Fruit fly (Drosophila melanogaster) whole organism, embryonic: ENCODE results near the gene CG13893.

Source experiments
- CG11504 ChIP-seq: fragments of 200-800 bp; sonication (Bioruptor generic); optimal IDR thresholded peaks from 3 replicates; lab custom pipeline; 2019; ENCODE audit warnings: missing biosample characterization, mild to moderate bottlenecking, missing genetic modification characterization, moderate library complexity
- CG12391 ChIP-seq: fragments of 200-800 bp; sonication (Bioruptor generic); optimal IDR thresholded peaks from 3 replicates; lab custom pipeline; 2018; ENCODE audit warnings: missing biosample characterization, mild to moderate bottlenecking, missing genetic modification characterization, moderate library complexity
- CG16815 ChIP-seq: fragments of 200-800 bp; sonication (Bioruptor generic); optimal IDR thresholded peaks from 3 replicates; lab custom pipeline; 2017; ENCODE audit warnings: missing biosample characterization, mild to moderate bottlenecking, missing genetic modification characterization
- CG17612 ChIP-seq: fragments of 200-800 bp; sonication (Bioruptor generic); IDR thresholded peaks from 2 replicates; pipeline ENCODE4 v1.3.6; 2022; ENCODE audit warnings: missing biosample characterization, missing genetic modification characterization
- CG1832 ChIP-seq: fragments of 200-800 bp; sonication (Bioruptor generic); optimal IDR thresholded peaks from 2 replicates; lab custom pipeline; 2017; ENCODE audit warnings: missing biosample characterization, mild to moderate bottlenecking, missing genetic modification characterization, inconsistent platforms
- CG2129 ChIP-seq: fragments of 200-800 bp; sonication (Bioruptor generic); IDR thresholded peaks from 2 replicates; pipeline ENCODE4 v1.3.6; 2022; ENCODE audit warnings: missing biosample characterization, missing genetic modification characterization; ENCODE audit not compliant: partially characterized antibody
- CG30403 ChIP-seq: fragments of 200-800 bp; sonication (Bioruptor generic); optimal IDR thresholded peaks from 3 replicates; lab custom pipeline; 2016; ENCODE audit warnings: missing biosample characterization, missing genetic modification characterization
- CG3163 ChIP-seq: fragments of 200-800 bp; sonication (Bioruptor generic); optimal IDR thresholded peaks from 3 replicates; lab custom pipeline; 2016; ENCODE audit warnings: missing biosample characterization, missing genetic modification characterization
- CG7928 ChIP-seq: fragments of 200-800 bp; sonication (Bioruptor generic); optimal IDR thresholded peaks from 2 replicates; lab custom pipeline; 2017; ENCODE audit warnings: missing biosample characterization, mild to moderate bottlenecking, missing genetic modification characterization
- CG7987 ChIP-seq: fragments of 200-800 bp; sonication (Bioruptor generic); optimal IDR thresholded peaks from 2 replicates; lab custom pipeline; 2018; ENCODE audit warnings: missing biosample characterization, mild to moderate bottlenecking, missing genetic modification characterization, moderate library complexity
- CG8359 ChIP-seq: fragments of 200-800 bp; sonication (Bioruptor generic); optimal IDR thresholded peaks from 2 replicates; lab custom pipeline; 2017; ENCODE audit warnings: missing biosample characterization, mild to moderate bottlenecking, missing genetic modification characterization, borderline replicate concordance
- CG8944 ChIP-seq: fragments of 200-800 bp; sonication (Bioruptor generic); optimal IDR thresholded peaks from 3 replicates; lab custom pipeline; 2016; ENCODE audit warnings: missing biosample characterization, missing genetic modification characterization
- CG9437 ChIP-seq: fragments of 200-800 bp; sonication (Bioruptor generic); optimal IDR thresholded peaks from 2 replicates; lab custom pipeline; 2018; ENCODE audit warnings: missing biosample characterization, mild to moderate bottlenecking, missing genetic modification characterization
- D19B ChIP-seq: fragments of 200-800 bp; sonication (Bioruptor generic); optimal IDR thresholded peaks from 2 replicates; lab custom pipeline; 2017; ENCODE audit warnings: missing biosample characterization, mild to moderate bottlenecking, missing genetic modification characterization
- Dll ChIP-seq: fragments of 200-800 bp; sonication (Bioruptor generic); IDR thresholded peaks from 4 replicates; pipeline ENCODE4 v1.3.6; 2022; ENCODE audit warnings: missing biosample characterization, missing genetic modification characterization; ENCODE audit not compliant: partially characterized antibody
- Dp ChIP-seq: fragments of 200-800 bp; sonication (Bioruptor generic); optimal IDR thresholded peaks from 2 replicates; lab custom pipeline; 2018; ENCODE audit warnings: missing biosample characterization, mild to moderate bottlenecking, missing genetic modification characterization, moderate library complexity
- Fer2 ChIP-seq: fragments of 200-800 bp; sonication (Bioruptor generic); optimal IDR thresholded peaks from 2 replicates; lab custom pipeline; 2018; ENCODE audit warnings: missing biosample characterization, mild to moderate bottlenecking, missing genetic modification characterization, moderate library complexity
- H2.0 ChIP-seq: fragments of 200-800 bp; sonication (Bioruptor generic); IDR thresholded peaks from 2 replicates; pipeline ENCODE4 v1.3.6; 2022; ENCODE audit warnings: missing biosample characterization, missing genetic modification characterization
- HmgZ ChIP-seq: fragments of 200-800 bp; sonication (Bioruptor generic); optimal IDR thresholded peaks from 2 replicates; lab custom pipeline; 2018; ENCODE audit warnings: missing biosample characterization, mild to moderate bottlenecking, missing genetic modification characterization
- MBD-R2 ChIP-seq: fragments of 200-800 bp; sonication (Bioruptor generic); IDR thresholded peaks from 2 replicates; pipeline ENCODE4 v1.3.6; 2022; ENCODE audit warnings: missing biosample characterization, missing genetic modification characterization
- Pdp1 ChIP-seq, 2 experiments: fragments of 200-800 bp; sonication (Bioruptor generic); optimal IDR thresholded peaks; 3 replicates each; lab custom pipeline; 2016; ENCODE audit warnings: missing biosample characterization in 2 of 2, missing genetic modification characterization in 2 of 2, mild to moderate bottlenecking in 1 of 2, moderate library complexity in 1 of 2
- Rx ChIP-seq: fragments of 200-800 bp; sonication (Bioruptor generic); IDR thresholded peaks from 2 replicates; pipeline ENCODE4 v1.3.6; 2022; ENCODE audit warnings: missing biosample characterization, missing genetic modification characterization
- Scr ChIP-seq: fragments of 200-800 bp; sonication (Bioruptor generic); IDR thresholded peaks from 2 replicates; pipeline ENCODE4 v1.3.6; 2022; ENCODE audit warnings: missing biosample characterization, missing genetic modification characterization; ENCODE audit not compliant: partially characterized antibody
- Side ChIP-seq: fragments of 200-800 bp; sonication (Bioruptor generic); optimal IDR thresholded peaks from 2 replicates; lab custom pipeline; 2016; ENCODE audit warnings: missing biosample characterization, missing genetic modification characterization
- Six4 ChIP-seq: fragments of 200-800 bp; sonication (Bioruptor generic); optimal IDR thresholded peaks from 2 replicates; lab custom pipeline; 2016; ENCODE audit warnings: missing biosample characterization, missing genetic modification characterization
- Sox100B ChIP-seq: fragments of 200-800 bp; sonication (Bioruptor generic); optimal IDR thresholded peaks from 3 replicates; lab custom pipeline; 2018; ENCODE audit warnings: missing biosample characterization, mild to moderate bottlenecking, missing genetic modification characterization
- ash1 ChIP-seq: fragments of 200-800 bp; sonication (Bioruptor generic); optimal IDR thresholded peaks from 2 replicates; lab custom pipeline; 2018; ENCODE audit warnings: missing biosample characterization, mild to moderate bottlenecking, missing genetic modification characterization
- bcd ChIP-seq: fragments of 200-800 bp; sonication (Bioruptor generic); optimal IDR thresholded peaks from 2 replicates; lab custom pipeline; 2017; ENCODE audit warnings: missing biosample characterization, mild to moderate bottlenecking, missing genetic modification characterization
- cato ChIP-seq: fragments of 200-800 bp; sonication (Bioruptor generic); optimal IDR thresholded peaks from 2 replicates; lab custom pipeline; 2016; ENCODE audit warnings: missing biosample characterization, missing genetic modification characterization, borderline replicate concordance
- chinmo ChIP-seq: fragments of 200-800 bp; sonication (Bioruptor generic); IDR thresholded peaks from 4 replicates; pipeline ENCODE4 v1.3.6; 2022; ENCODE audit warnings: missing biosample characterization, missing genetic modification characterization; ENCODE audit not compliant: partially characterized antibody
- croc ChIP-seq: fragments of 200-800 bp; sonication (Bioruptor generic); conservative IDR thresholded peaks from 3 replicates; pipeline ENCODE4 v1.3.6; 2022; ENCODE audit warnings: missing biosample characterization, missing genetic modification characterization
- disco-r ChIP-seq: fragments of 200-800 bp; sonication (Bioruptor generic); optimal IDR thresholded peaks from 2 replicates; lab custom pipeline; 2016; ENCODE audit warnings: missing biosample characterization, missing genetic modification characterization
- ems ChIP-seq: fragments of 200-800 bp; sonication (Bioruptor generic); optimal IDR thresholded peaks from 3 replicates; lab custom pipeline; 2016; ENCODE audit warnings: missing biosample characterization, missing genetic modification characterization
- esg ChIP-seq: fragments of 200-800 bp; sonication (Bioruptor generic); conservative IDR thresholded peaks from 2 replicates; pipeline ENCODE4 v1.3.6; 2022; ENCODE audit warnings: missing biosample characterization, missing genetic modification characterization
- eyg ChIP-seq: fragments of 200-800 bp; sonication (Bioruptor generic); optimal IDR thresholded peaks from 3 replicates; lab custom pipeline; 2016; ENCODE audit warnings: missing biosample characterization, missing genetic modification characterization
- gcm ChIP-seq: fragments of 200-800 bp; sonication (Bioruptor generic); optimal IDR thresholded peaks from 2 replicates; lab custom pipeline; 2019; ENCODE audit warnings: missing biosample characterization, mild to moderate bottlenecking, missing genetic modification characterization, moderate library complexity
- grn ChIP-seq: fragments of 200-800 bp; sonication (Bioruptor generic); optimal IDR thresholded peaks from 3 replicates; lab custom pipeline; 2017; ENCODE audit warnings: missing biosample characterization, missing genetic modification characterization
- lov ChIP-seq, 2 experiments: fragments of 200-800 bp in 1 of 2; fragments of >200 bp in 1 of 2; sonication (Bioruptor generic) in 1 of 2; IDR thresholded peaks in 1 of 2; optimal IDR thresholded peaks in 1 of 2; 2 replicates in 1 of 2; 3 replicates in 1 of 2; pipeline versions ENCODE4 v1.3.6 to Lab custom; 2017 to 2022; ENCODE audit warnings: missing biosample characterization in 1 of 2, missing genetic modification characterization in 1 of 2
- org-1 ChIP-seq: fragments of 200-800 bp; sonication (Bioruptor generic); optimal IDR thresholded peaks from 2 replicates; lab custom pipeline; 2017; ENCODE audit warnings: missing biosample characterization, missing genetic modification characterization
- sc ChIP-seq, 3 experiments: fragments of >200 bp in 2 of 3; fragments of 200-800 bp in 1 of 3; sonication (Bioruptor generic) in 1 of 3; optimal IDR thresholded peaks; 2 replicates in 2 of 3; 3 replicates in 1 of 3; lab custom pipeline; 2017; ENCODE audit warnings: mild to moderate bottlenecking in 1 of 3, missing biosample characterization in 1 of 3, missing genetic modification characterization in 1 of 3, missing genetic modification reagents in 1 of 3
- slou ChIP-seq: fragments of 200-800 bp; sonication (Bioruptor generic); optimal IDR thresholded peaks from 3 replicates; lab custom pipeline; 2016; ENCODE audit warnings: missing biosample characterization, missing genetic modification characterization
- ssp ChIP-seq: fragments of 200-800 bp; sonication (Bioruptor generic); IDR thresholded peaks from 2 replicates; pipeline ENCODE4 v1.3.6; 2022; ENCODE audit warnings: missing biosample characterization, missing genetic modification characterization
- tio ChIP-seq: fragments of 200-800 bp; sonication (Bioruptor generic); optimal IDR thresholded peaks from 2 replicates; lab custom pipeline; 2017; ENCODE audit warnings: missing biosample characterization, missing genetic modification characterization, inconsistent platforms
- tll ChIP-seq, 2 experiments: fragments of 200-800 bp in 1 of 2; fragments of >200 bp in 1 of 2; sonication (Bioruptor generic) in 1 of 2; optimal IDR thresholded peaks; 2 replicates each; lab custom pipeline; 2017 to 2019; ENCODE audit warnings: missing biosample characterization in 2 of 2, missing genetic modification characterization in 2 of 2, mild to moderate bottlenecking in 1 of 2, moderate library complexity in 1 of 2
- trh ChIP-seq: fragments of 200-800 bp; sonication (Bioruptor generic); optimal IDR thresholded peaks from 2 replicates; lab custom pipeline; 2016; ENCODE audit warnings: missing biosample characterization, missing genetic modification characterization
- vnd ChIP-seq: fragments of 200-800 bp; sonication (Bioruptor generic); IDR thresholded peaks from 3 replicates; pipeline ENCODE4 v1.3.6; 2022; ENCODE audit warnings: missing biosample characterization, missing genetic modification characterization; ENCODE audit not compliant: partially characterized antibody
- yki ChIP-seq: fragments of >200 bp; optimal IDR thresholded peaks from 3 replicates; lab custom pipeline; 2018
- zfh1 ChIP-seq: fragments of 200-800 bp; sonication (Bioruptor generic); IDR thresholded peaks from 3 replicates; pipeline ENCODE4 v1.3.6; 2022; ENCODE audit warnings: missing biosample characterization, missing genetic modification characterization

Gene CG13893

DNA sequence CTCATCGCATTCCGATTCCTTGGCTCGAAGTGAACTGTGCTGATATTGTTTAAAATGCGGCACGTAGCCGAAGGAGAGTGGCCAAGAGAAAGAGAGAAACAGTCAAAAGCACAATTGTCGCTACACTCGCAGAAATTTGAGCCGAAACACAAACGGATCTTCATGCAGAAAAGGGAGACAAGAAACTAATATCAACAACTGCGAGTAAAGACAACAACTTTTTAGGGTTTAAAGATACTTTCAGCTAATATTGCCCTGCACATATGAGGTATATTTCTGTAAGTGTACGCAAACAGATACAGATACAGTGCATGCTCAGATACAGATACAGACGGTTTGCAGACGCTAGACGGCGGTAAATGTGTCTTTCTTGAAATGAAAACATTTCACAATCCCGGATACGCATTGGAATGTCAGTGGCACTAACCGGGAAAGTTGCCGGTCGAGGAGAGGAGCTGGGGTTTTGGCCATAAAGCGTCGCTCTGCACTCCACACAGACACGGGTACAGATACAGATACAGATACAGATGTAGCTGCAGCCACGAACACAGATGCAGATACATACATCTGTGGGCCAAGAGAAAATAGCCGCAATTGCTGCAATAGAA, 40.4 kb upstream of the CG13893 start (continued):
- TF ChIP-seq chinmo (GFP tag; lab: Robert Waterston, UW) (no peak), CG8944 (GFP tag; lab: Kevin White, UChicago) (peak; percentile 91), Dp (GFP tag; lab: Kevin White, UChicago) (no peak), CG30403 (GFP tag; lab: Kevin White, UChicago) (peak; percentile 89), esg (GFP tag; lab: Robert Waterston, UW) (peak; percentile 80), vnd (GFP tag; lab: Robert Waterston, UW) (no peak), CG7928 (GFP tag; lab: Kevin White, UChicago) (peak; percentile 4), ems (GFP tag; lab: Kevin White, UChicago) (peak; percentile 85), cato (peak; percentile 82), bcd (GFP tag; lab: Kevin White, UChicago) (peak; percentile 82), lov (optimal IDR thresholded peaks at IDR 0.05; lab: Kevin White, UChicago) (no peak), lov (GFP tag; IDR thresholded peaks at IDR 0.05; lab: Robert Waterston, UW) (peak; percentile 86; the same call in 2 of the 3 replicates), CG16815 (GFP tag; lab: Kevin White, UChicago) (peak; percentile 68), zfh1 (peak; percentile 93), grn (GFP tag; lab: Kevin White, UChicago) (peak; percentile 53), eyg (GFP tag; lab: Kevin White, UChicago) (peak; percentile 75), H2.0 (GFP tag; lab: Robert Waterston, UW) (peak; percentile 84), org-1 (GFP tag; lab: Kevin White, UChicago) (peak; percentile 84), sc (optimal IDR thresholded peaks at IDR 0.05; lab: Kevin White, UChicago) (no peak), sc (GFP tag; optimal IDR thresholded peaks at IDR 0.05; lab: Kevin White, UChicago) (peak; percentile 80), yki (lab: Kevin White, UChicago) (no peak), gcm (GFP tag; lab: Kevin White, UChicago) (peak; percentile 84), ssp (GFP tag; lab: Robert Waterston, UW) (peak; percentile 75), ash1 (GFP tag; lab: Kevin White, UChicago) (no peak), Dll (GFP tag; lab: Robert Waterston, UW) (no peak), Side (peak; percentile 87), Six4 (peak; percentile 76), trh (GFP tag; lab: Kevin White, UChicago) (peak; percentile 50), MBD-R2 (GFP tag; lab: Robert Waterston, UW) (peak; percentile 65; the same call in 1 of the 2 replicates), CG12391 (tag; lab: Kevin White, UChicago) (peak; percentile 87), Pdp1 (GFP tag; optimal IDR thresholded peaks at IDR 0.05; lab: Kevin White, UChicago) (peak; percentile 82 to 91), CG3163 (GFP tag; lab: Kevin White, UChicago) (peak; percentile 77), Sox100B (GFP tag; lab: Kevin White, UChicago) (peak; percentile 82), CG2129 (GFP tag; lab: Robert Waterston, UW) (no peak), slou (GFP tag; lab: Kevin White, UChicago) (peak; percentile 38), CG9437 (GFP tag; lab: Kevin White, UChicago) (peak; percentile 72), CG11504 (tag; lab: Kevin White, UChicago) (peak; percentile 92), HmgZ (peak; percentile 77), Scr (GFP tag; lab: Robert Waterston, UW) (no peak), D19B (GFP tag; lab: Kevin White, UChicago) (peak; percentile 3), CG1832 (GFP tag; lab: Kevin White, UChicago) (no peak), tll (GFP tag; optimal IDR thresholded peaks at IDR 0.05; lab: Kevin White, UChicago) (no peak), Rx (GFP tag; lab: Robert Waterston, UW) (peak; percentile 86), Fer2 (tag; lab: Kevin White, UChicago) (no peak), tio (no peak), CG17612 (GFP tag; lab: Robert Waterston, UW) (peak; percentile 51; the same call in 1 of the 2 replicates), CG7987 (GFP tag; lab: Kevin White, UChicago) (peak; percentile 60), disco-r (GFP tag; lab: Kevin White, UChicago) (peak; percentile 75), CG8359 (GFP tag; lab: Kevin White, UChicago) (peak; percentile 78), croc (GFP tag; lab: Robert Waterston, UW) (peak; percentile 76)
